Worm (Caenorhabditis elegans): ENCODE data around the gene C18A11.3.

Gene C18A11.3

ce11 chrX:8086725-8087641 lies 26.1 kb downstream of the C18A11.3 start:
- TF ChIP-seq unc-62 (GFP tag; optimal IDR thresholded peaks at IDR 0.05), result no peak

DNA sequence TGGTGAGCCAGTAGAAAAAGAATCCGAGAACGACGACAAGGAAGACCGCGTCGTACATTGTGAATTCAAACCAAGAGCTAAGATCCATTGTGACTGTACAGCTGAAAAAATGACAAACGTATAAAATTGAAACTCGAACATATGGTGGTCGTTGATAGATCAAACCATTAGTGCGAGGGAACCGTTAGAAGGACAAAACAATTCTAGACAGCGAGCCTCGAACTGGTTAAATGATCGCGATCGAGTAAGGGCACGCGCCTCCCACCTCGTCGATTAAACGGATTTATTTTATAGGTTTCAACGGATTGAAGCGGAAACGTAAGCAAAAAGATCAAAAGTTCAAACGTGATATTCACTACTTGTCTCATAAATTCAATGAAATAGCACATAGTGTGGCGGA lies 27.6 kb downstream of the C18A11.3 start, which contains the start of gene vem-1:
Gene vem-1 (minus strand): TSS at position 101 of the 400 bp plus-strand sequence.
- no peak for TF ChIP-seq unc-62 (GFP tag; optimal IDR thresholded peaks at IDR 0.05)

DNA sequence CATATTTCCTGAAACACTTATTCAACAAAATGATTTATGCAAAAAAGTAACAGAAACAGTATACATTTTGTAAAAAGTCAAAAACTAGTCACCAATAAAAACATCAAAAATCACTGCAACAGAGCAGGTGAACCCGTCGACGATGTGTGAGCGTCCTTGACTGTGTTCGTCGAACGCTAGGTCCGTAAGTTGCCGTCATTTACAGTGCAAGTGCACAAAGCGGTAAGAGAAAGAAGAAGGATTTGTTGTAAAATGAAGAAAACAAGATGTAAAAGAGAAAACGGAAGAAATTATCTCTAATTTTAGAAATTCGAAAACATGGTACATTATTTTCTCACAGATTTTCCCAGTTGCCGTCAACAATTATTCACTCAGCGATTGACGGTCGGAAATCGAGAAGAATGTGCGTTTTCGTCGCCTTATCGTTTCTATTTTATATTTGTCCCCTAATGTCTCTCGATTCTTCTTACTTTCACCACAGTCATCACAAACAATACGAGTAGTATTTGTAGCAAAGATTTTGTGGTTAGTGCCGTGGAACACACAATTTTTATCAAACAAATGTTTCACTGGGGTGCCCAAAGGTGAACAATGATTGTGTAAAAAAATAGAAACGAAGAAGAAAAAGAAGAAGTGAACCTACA lies 28.5 kb downstream of the C18A11.3 start:
- TF ChIP-seq unc-62 (GFP tag; optimal IDR thresholded peaks at IDR 0.05), result no peak

ce11 chrX:8089916-8090315 lies 29.0 kb downstream of the C18A11.3 start:
- TF ChIP-seq unc-62 (GFP tag; optimal IDR thresholded peaks at IDR 0.05), result no peak

DNA sequence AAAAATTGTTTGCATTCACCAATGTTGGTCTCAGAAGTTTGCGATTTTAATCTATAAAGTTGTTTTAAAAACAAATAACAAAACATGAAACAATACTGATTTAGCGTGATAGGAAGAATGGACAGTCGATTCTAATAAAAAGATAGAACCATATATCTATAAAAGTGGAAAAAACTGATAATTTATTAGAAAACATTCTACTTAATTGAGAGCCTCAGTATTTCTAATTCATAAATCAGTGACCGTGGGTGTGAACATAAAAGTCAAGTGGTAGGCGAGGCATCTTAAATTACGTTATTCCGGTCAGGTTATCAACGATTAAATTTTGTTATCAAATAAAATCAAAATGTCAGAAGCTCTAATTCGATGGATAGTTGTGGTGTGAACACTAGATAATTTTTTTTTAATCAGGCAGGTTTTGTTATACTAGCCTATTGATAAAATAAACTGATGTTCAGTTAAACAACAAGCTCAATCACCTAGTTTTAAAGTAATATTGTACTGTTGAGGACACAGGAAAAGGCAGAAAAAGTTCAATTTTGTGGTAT lies 38.0 kb downstream of the C18A11.3 start, which contains the start of gene catp-5:
Gene catp-5 (minus strand): TSS at position 51 of the 548 bp plus-strand sequence.
- no peak for TF ChIP-seq unc-62 (GFP tag; optimal IDR thresholded peaks at IDR 0.05)

- TF ChIP-seq unc-62 (GFP tag; optimal IDR thresholded peaks at IDR 0.05), result no peak
Measured at ce11 chrX:8103899-8104298, 43.0 kb downstream of the C18A11.3 start, which contains the start of gene K07E3.2. TSS of gene K07E3.2 (plus strand) at chrX:8104298.

DNA sequence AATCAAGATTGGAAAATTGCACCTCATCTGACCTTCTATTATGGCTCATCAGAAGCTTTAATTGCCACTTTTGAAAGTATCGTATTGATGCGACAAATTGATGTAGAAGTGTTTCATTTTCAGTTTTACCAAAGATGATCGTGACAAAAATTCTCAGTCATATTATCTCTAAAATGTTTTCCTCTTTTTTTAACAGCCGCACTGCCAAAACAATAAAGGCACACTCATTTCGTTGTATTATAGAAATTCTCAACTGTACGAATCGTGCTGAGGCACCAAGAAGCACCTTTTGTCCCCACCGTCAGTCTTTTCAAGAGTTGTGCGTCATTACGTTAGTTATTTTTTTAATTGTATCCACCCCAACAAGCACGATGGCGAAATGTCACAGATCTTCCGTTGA lies 47.0 kb downstream of the C18A11.3 start, which contains the start of gene K07E3.9:
Gene K07E3.9 (plus strand): TSS at position 301 of the 400 bp plus-strand sequence.
- TF ChIP-seq unc-62 (GFP tag; optimal IDR thresholded peaks at IDR 0.05), result no peak

DNA sequence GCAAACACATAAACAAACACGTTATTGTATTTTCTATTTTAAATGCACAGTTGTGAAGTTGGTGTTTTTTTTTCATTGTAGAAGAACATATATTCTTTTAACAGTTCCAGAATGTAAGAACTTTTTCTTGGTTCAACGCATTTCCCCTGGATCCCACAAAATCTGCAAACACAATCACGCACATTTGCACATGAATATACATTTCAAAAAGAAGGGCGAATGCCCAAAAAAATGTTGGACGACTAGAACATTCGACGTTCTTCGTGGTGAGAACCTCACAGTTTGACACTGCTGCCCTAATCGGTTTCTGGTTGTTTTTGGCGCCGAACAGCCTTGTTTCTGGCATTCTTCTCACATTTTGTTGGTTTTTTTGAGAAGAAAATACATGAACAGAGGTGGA lies 48.6 kb downstream of the C18A11.3 start:
- TF ChIP-seq unc-62 (GFP tag; optimal IDR thresholded peaks at IDR 0.05), result no peak

ce11 chrX:8110193-8110592 lies 49.3 kb downstream of the C18A11.3 start, which contains the start of gene K07E3.1:
TSS of gene K07E3.1 (plus strand) at chrX:8110439.
- TF ChIP-seq unc-62 (GFP tag; optimal IDR thresholded peaks at IDR 0.05), result no peak

Data from whole organism, dauer.